Fruit fly (Drosophila melanogaster) whole organism: ENCODE results near the gene loh.

ENCODE experiments used
- CG8478 ChIP-seq: fragments of >200 bp; optimal IDR thresholded peaks from 2 replicates; lab custom pipeline; 2018; ENCODE audit warnings: inconsistent platforms
- Dll ChIP-seq: fragments of >200 bp; optimal IDR thresholded peaks from 2 replicates; lab custom pipeline; 2017
- pan ChIP-seq: fragments of >200 bp; optimal IDR thresholded peaks from 2 replicates; lab custom pipeline; 2017
- psq ChIP-seq: fragments of >200 bp; optimal IDR thresholded peaks from 2 replicates; lab custom pipeline; 2017
- usp ChIP-seq: fragments of >200 bp; optimal IDR thresholded peaks from 2 replicates; lab custom pipeline; 2017; ENCODE audit warnings: missing biosample characterization, missing genetic modification characterization, mixed read lengths

dm6 chr2L:10457191-10457899 lies 15.0 kb downstream of the loh start, which contains the start of the genes LManI and LManII:
- TF ChIP-seq psq (lab: Kevin White, UChicago) (no peak), CG8478 (lab: Kevin White, UChicago) (no peak), Dll (lab: Kevin White, UChicago) (no peak), usp (no peak), pan (lab: Kevin White, UChicago) (no peak)
